Worm (Caenorhabditis elegans) whole organism, L4/young adult: ENCODE data around the gene C29F7.10.

Experiments used
- dao-5 ChIP-seq: sonication (generic microtip); optimal IDR thresholded peaks from 2 replicates; lab custom pipeline; 2016; ENCODE audit warnings: missing genotype, missing genetic modification characterization, moderate library complexity, missing compliant biosample characterization
- him-1 ChIP-seq: sonication (generic microtip); optimal IDR thresholded peaks from 2 replicates; lab custom pipeline; 2016; ENCODE audit warnings: missing genotype, missing genetic modification reagents, missing genetic modification characterization, missing compliant biosample characterization

DNA sequence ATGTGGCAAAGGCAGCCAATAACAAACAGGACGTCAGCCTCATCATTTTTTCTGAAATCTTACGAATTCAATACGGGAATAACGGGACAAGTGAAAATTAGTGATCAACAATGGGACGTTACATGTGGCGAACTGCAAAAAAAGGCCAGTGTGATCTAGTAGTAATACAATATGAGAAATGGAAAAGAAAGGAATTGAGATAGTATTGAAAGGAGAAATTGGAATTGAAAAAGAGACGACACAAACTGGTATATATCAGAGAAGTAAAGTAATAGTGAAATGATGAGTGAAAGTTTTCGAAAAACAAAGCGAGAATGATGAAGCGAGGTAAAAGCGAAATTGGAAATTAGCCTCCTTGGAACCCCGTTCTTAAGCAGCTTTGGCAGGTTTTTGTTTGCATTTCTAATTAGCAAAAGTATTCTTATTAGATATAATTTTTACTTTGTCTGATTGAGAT, 43.8 kb downstream of the C29F7.10 start, which contains the start of gene C49F8.3:
- TF ChIP-seq dao-5 = no peak
- no peak for TF ChIP-seq him-1 (tag; lab: Kevin White, UChicago)
